Worm (Caenorhabditis elegans) whole organism, L4 larva: Measurements from ENCODE around the gene F58A4.6.

ENCODE experiments used
- D1046.2 ChIP-seq: fragments of 200-800 bp; sonication (Bioruptor generic); IDR thresholded peaks from 2 replicates; pipeline ENCODE4 v1.3.6; 2022; ENCODE audit warnings: missing genetic modification characterization, missing compliant biosample characterization
- F44E2.7 ChIP-seq: fragments of 200-800 bp; sonication (Bioruptor generic); IDR thresholded peaks from 2 replicates; pipeline ENCODE4 v2.1.2; 2022; ENCODE audit warnings: missing genetic modification characterization, missing compliant biosample characterization
- R02D3.7 ChIP-seq: fragments of 150-350 bp; sonication (generic microtip); optimal IDR thresholded peaks from 3 replicates; lab custom pipeline; 2014; ENCODE audit warnings: missing biosample characterization, missing genetic modification characterization
- T20F7.1 ChIP-seq: fragments of 200-800 bp; sonication (Bioruptor generic); optimal IDR thresholded peaks from 2 replicates; lab custom pipeline; 2018; ENCODE audit warnings: mild to moderate bottlenecking, missing genetic modification characterization, missing compliant biosample characterization
- T26A8.4 ChIP-seq: fragments of 200-800 bp; sonication (Bioruptor generic); IDR thresholded peaks from 2 replicates; pipeline ENCODE4 v1.3.6; 2022; ENCODE audit warnings: missing genetic modification characterization, missing compliant biosample characterization
- Y105C5A.15 ChIP-seq: fragments of 200-800 bp; sonication (Bioruptor generic); IDR thresholded peaks from 2 replicates; pipeline ENCODE4 v1.3.6; 2022; ENCODE audit warnings: missing genetic modification characterization, missing compliant biosample characterization
- Y48G9A.11 ChIP-seq: fragments of 200-800 bp; sonication (Bioruptor generic); IDR thresholded peaks from 2 replicates; pipeline ENCODE4 v1.3.6; 2022; ENCODE audit warnings: missing genetic modification reagents, missing genetic modification characterization, missing compliant biosample characterization
- Y5F2A.4 ChIP-seq: fragments of 200-800 bp; sonication (Bioruptor generic); optimal IDR thresholded peaks from 2 replicates; lab custom pipeline; 2018; ENCODE audit warnings: mild to moderate bottlenecking, missing genetic modification characterization, missing compliant biosample characterization
- Y75B8A.6 ChIP-seq: fragments of 200-800 bp; sonication (Bioruptor generic); IDR thresholded peaks from 2 replicates; pipeline ENCODE4 v1.3.6; 2022; ENCODE audit warnings: missing genetic modification reagents, missing genetic modification characterization, missing compliant biosample characterization
- ZK337.2 ChIP-seq: fragments of 200-800 bp; sonication (Bioruptor generic); IDR thresholded peaks from 2 replicates; pipeline ENCODE4 v1.3.6; 2022; ENCODE audit warnings: missing genetic modification reagents, missing genetic modification characterization, missing compliant biosample characterization
- ZK546.5 ChIP-seq, 2 experiments: sonication (generic microtip); optimal IDR thresholded peaks; 2 replicates each; lab custom pipeline; 2017; ENCODE audit warnings: missing biosample characterization in 2 of 2, missing genetic modification characterization in 2 of 2
- aly-2 ChIP-seq: sonication (generic microtip); optimal IDR thresholded peaks from 2 replicates; lab custom pipeline; 2018; ENCODE audit warnings: missing biosample characterization, missing genetic modification characterization
- arid-1 ChIP-seq: fragments of 200-800 bp; sonication (Bioruptor generic); conservative IDR thresholded peaks from 2 replicates; pipeline ENCODE4 v1.3.6; 2022; ENCODE audit warnings: missing genetic modification reagents, missing genetic modification characterization, missing compliant biosample characterization
- attf-4 ChIP-seq: sonication (generic microtip); optimal IDR thresholded peaks from 3 replicates; lab custom pipeline; 2017; ENCODE audit warnings: missing biosample characterization, missing genetic modification characterization
- ceh-28 ChIP-seq: fragments of 150-350 bp; optimal IDR thresholded peaks from 2 replicates; lab custom pipeline; 2014; ENCODE audit warnings: missing biosample characterization, missing genetic modification reagents, missing genetic modification characterization
- ceh-62 ChIP-seq: sonication (generic microtip); optimal IDR thresholded peaks from 2 replicates; lab custom pipeline; 2017; ENCODE audit warnings: missing biosample characterization, missing genetic modification characterization
- daf-12 ChIP-seq: fragments of 150-350 bp; optimal IDR thresholded peaks from 2 replicates; lab custom pipeline; 2014; ENCODE audit warnings: missing biosample characterization, missing genetic modification reagents, missing genetic modification characterization
- daf-8 ChIP-seq: fragments of 200-800 bp; sonication (Bioruptor generic); IDR thresholded peaks from 2 replicates; pipeline ENCODE4 v1.3.6; 2022; ENCODE audit warnings: missing genetic modification characterization, missing compliant biosample characterization
- dmd-6 ChIP-seq: fragments of 200-800 bp; sonication (Bioruptor generic); IDR thresholded peaks from 2 replicates; pipeline ENCODE4 v1.3.6; 2022; ENCODE audit warnings: missing genetic modification reagents, missing genetic modification characterization, missing compliant biosample characterization
- dmd-8 ChIP-seq: fragments of 200-800 bp; sonication (Bioruptor generic); IDR thresholded peaks from 2 replicates; pipeline ENCODE4 v1.3.6; 2022; ENCODE audit warnings: missing genetic modification characterization, missing compliant biosample characterization
- duxl-1 ChIP-seq: sonication (generic microtip); optimal IDR thresholded peaks from 2 replicates; lab custom pipeline; 2016; ENCODE audit warnings: mild to moderate bottlenecking, missing genetic modification characterization, moderate library complexity, missing compliant biosample characterization; ENCODE audit not compliant: poor library complexity
- gei-8 ChIP-seq: fragments of 200-800 bp; sonication (Bioruptor generic); optimal IDR thresholded peaks from 2 replicates; lab custom pipeline; 2018; ENCODE audit warnings: mild to moderate bottlenecking, missing genetic modification characterization, missing compliant biosample characterization
- hlh-11 ChIP-seq: fragments of 200-800 bp; sonication (Bioruptor generic); optimal IDR thresholded peaks from 2 replicates; lab custom pipeline; 2018; ENCODE audit warnings: mild to moderate bottlenecking, missing genetic modification characterization, missing compliant biosample characterization
- hlh-30 ChIP-seq: sonication (generic microtip); optimal IDR thresholded peaks from 2 replicates; lab custom pipeline; 2017; ENCODE audit warnings: antibody characterized with exemption, mild to moderate bottlenecking, missing genetic modification characterization, missing compliant biosample characterization; ENCODE audit not compliant: insufficient read depth
- lim-7 ChIP-seq: fragments of 200-800 bp; sonication (Bioruptor generic); IDR thresholded peaks from 2 replicates; pipeline ENCODE4 v1.3.6; 2022; ENCODE audit warnings: missing genetic modification characterization, missing compliant biosample characterization
- lin-1 ChIP-seq: fragments of 200-800 bp; sonication (Bioruptor generic); IDR thresholded peaks from 2 replicates; pipeline ENCODE4 v1.3.6; 2022; ENCODE audit warnings: missing genetic modification reagents, missing genetic modification characterization, missing compliant biosample characterization
- lin-38 ChIP-seq: fragments of 200-800 bp; sonication (Bioruptor generic); IDR thresholded peaks from 2 replicates; pipeline ENCODE4 v1.3.6; 2022; ENCODE audit warnings: missing genetic modification reagents, missing genetic modification characterization, missing compliant biosample characterization
- lir-3 ChIP-seq: sonication (generic microtip); optimal IDR thresholded peaks from 2 replicates; lab custom pipeline; 2016; ENCODE audit warnings: mild to moderate bottlenecking, missing genetic modification characterization, missing compliant biosample characterization
- madf-9 ChIP-seq: fragments of 200-800 bp; sonication (Bioruptor generic); conservative IDR thresholded peaks from 2 replicates; pipeline ENCODE4 v1.3.6; 2022; ENCODE audit warnings: missing genetic modification reagents, missing genetic modification characterization, missing compliant biosample characterization
- mdt-29 ChIP-seq: fragments of 200-800 bp; sonication (Bioruptor generic); IDR thresholded peaks from 2 replicates; pipeline ENCODE4 v1.3.6; 2022; ENCODE audit warnings: missing genetic modification reagents, missing genetic modification characterization, missing compliant biosample characterization
- nhr-10 ChIP-seq: fragments of 150-350 bp; optimal IDR thresholded peaks from 2 replicates; lab custom pipeline; 2014; ENCODE audit warnings: missing biosample characterization, missing genetic modification characterization
- nhr-102 ChIP-seq: sonication (generic microtip); optimal IDR thresholded peaks from 2 replicates; lab custom pipeline; 2016; ENCODE audit warnings: mild to moderate bottlenecking, missing genetic modification characterization, moderate library complexity, missing compliant biosample characterization
- nhr-11 ChIP-seq: fragments of 150-350 bp; optimal IDR thresholded peaks from 2 replicates; lab custom pipeline; 2014; ENCODE audit warnings: missing biosample characterization, missing genetic modification characterization
- nhr-111 ChIP-seq: fragments of 200-800 bp; sonication (Bioruptor generic); optimal IDR thresholded peaks from 2 replicates; lab custom pipeline; 2018; ENCODE audit warnings: mild to moderate bottlenecking, missing genetic modification characterization, missing compliant biosample characterization
- nhr-42 ChIP-seq: fragments of 200-800 bp; sonication (Bioruptor generic); IDR thresholded peaks from 2 replicates; pipeline ENCODE4 v1.3.6; 2022; ENCODE audit warnings: missing genetic modification characterization, missing compliant biosample characterization
- nhr-48 ChIP-seq: sonication (generic microtip); optimal IDR thresholded peaks from 2 replicates; lab custom pipeline; 2016; ENCODE audit warnings: mild to moderate bottlenecking, missing genetic modification characterization, missing compliant biosample characterization
- php-3 ChIP-seq: fragments of 200-800 bp; sonication (Bioruptor generic); IDR thresholded peaks from 2 replicates; pipeline ENCODE4 v1.3.6; 2022; ENCODE audit warnings: missing genetic modification reagents, missing genetic modification characterization, missing compliant biosample characterization
- rbr-2 ChIP-seq: sonication (generic microtip); optimal IDR thresholded peaks from 2 replicates; lab custom pipeline; 2016; ENCODE audit warnings: missing genotype, missing genetic modification characterization, missing compliant biosample characterization
- sdz-12 ChIP-seq: fragments of 200-800 bp; sonication (Bioruptor generic); optimal IDR thresholded peaks from 2 replicates; lab custom pipeline; 2018; ENCODE audit warnings: mild to moderate bottlenecking, missing genetic modification characterization, missing compliant biosample characterization
- snpc-4 ChIP-seq: fragments of 150-350 bp; optimal IDR thresholded peaks from 2 replicates; lab custom pipeline; 2014; ENCODE audit warnings: missing biosample characterization, missing genetic modification characterization
- spr-1 ChIP-seq: sonication (generic microtip); optimal IDR thresholded peaks from 2 replicates; lab custom pipeline; 2016; ENCODE audit warnings: mild to moderate bottlenecking, missing genetic modification characterization, missing compliant biosample characterization
- tag-97 ChIP-seq: fragments of 200-800 bp; sonication (Bioruptor generic); IDR thresholded peaks from 2 replicates; pipeline ENCODE4 v1.3.6; 2022; ENCODE audit warnings: missing genetic modification characterization, missing compliant biosample characterization
- unc-130 ChIP-seq: sonication (generic microtip); optimal IDR thresholded peaks from 2 replicates; lab custom pipeline; 2016; ENCODE audit warnings: missing genetic modification reagents, missing genetic modification characterization, missing compliant biosample characterization
- unc-39 ChIP-seq: sonication (generic microtip); optimal IDR thresholded peaks from 2 replicates; lab custom pipeline; 2017; ENCODE audit warnings: missing biosample characterization, missing genetic modification characterization
- unc-62 ChIP-seq, 3 experiments: fragments of 150-350 bp in 1 of 3; sonication (generic microtip); optimal IDR thresholded peaks in 2 of 3; peaks in 1 of 3; 1 replicate in 1 of 3; 2 replicates in 2 of 3; lab custom pipeline; 2014 to 2017; ENCODE audit warnings: missing biosample characterization in 3 of 3, missing genetic modification characterization in 3 of 3, missing genetic modification reagents in 3 of 3, missing genotype in 1 of 3
- vab-7 ChIP-seq: fragments of 200-800 bp; sonication (Bioruptor generic); IDR thresholded peaks from 2 replicates; pipeline ENCODE4 v1.3.6; 2022; ENCODE audit warnings: missing genetic modification reagents, missing genetic modification characterization, missing compliant biosample characterization
- zag-1 ChIP-seq: fragments of 150-350 bp; optimal IDR thresholded peaks from 2 replicates; lab custom pipeline; 2014; ENCODE audit warnings: missing biosample characterization, missing genetic modification characterization
- zfp-2 ChIP-seq: sonication (generic microtip); optimal IDR thresholded peaks from 2 replicates; lab custom pipeline; 2016; ENCODE audit warnings: mild to moderate bottlenecking, missing genetic modification characterization, missing compliant biosample characterization
- zip-2 ChIP-seq: fragments of 150-350 bp; optimal IDR thresholded peaks from 2 replicates; lab custom pipeline; 2014; ENCODE audit warnings: missing biosample characterization, missing genetic modification characterization

F58A4.6 gene

DNA sequence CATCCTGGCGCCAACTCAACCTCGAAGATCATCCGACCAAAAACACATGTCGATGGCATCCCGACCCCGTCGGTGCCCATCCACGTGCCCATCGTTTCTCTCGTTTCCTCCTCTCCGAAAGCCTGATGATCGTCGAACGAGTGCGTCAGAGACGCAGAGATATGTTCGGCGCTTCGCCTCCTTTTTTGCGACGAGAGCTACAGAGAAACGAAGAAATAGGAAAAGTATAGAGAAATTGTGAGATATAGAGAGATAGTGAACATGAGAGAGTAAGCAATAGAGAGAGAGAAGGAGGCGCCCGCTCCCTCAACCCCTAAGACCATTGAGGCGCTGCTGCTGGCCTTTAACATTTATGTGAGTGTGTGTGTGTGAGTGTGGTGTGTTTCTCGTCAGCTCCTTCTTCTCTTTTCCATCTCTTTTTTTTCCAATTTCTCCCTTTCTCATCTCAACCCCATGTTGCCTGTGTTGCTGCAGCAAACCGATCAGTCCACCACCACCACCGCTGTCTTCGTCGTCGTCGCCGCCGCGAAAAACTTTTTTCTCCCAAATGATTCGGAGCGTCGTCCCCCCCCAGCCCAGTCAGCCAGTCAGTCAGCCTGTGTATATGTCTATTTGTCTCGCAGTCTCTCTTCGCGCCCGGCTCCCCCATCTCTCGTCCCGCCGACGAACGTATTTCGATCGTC is 4.9 kb downstream of the F58A4.6 start, which contains the start of gene hlh-11 (continued):
- no peak for TF ChIP-seq sdz-12 (GFP tag; lab: Kevin White, UChicago)
- peak; percentile 17; the same call in 1 of the 2 replicates for TF ChIP-seq arid-1
- peak; percentile 25 for TF ChIP-seq duxl-1 (tag; lab: Kevin White, UChicago)
- TF ChIP-seq snpc-4 (tag; lab: Kevin White, UChicago) = no peak
- TF ChIP-seq ceh-28 (tag; lab: Kevin White, UChicago) = peak; percentile 46
- TF ChIP-seq unc-130 (GFP tag; lab: Kevin White, UChicago) = no peak
- peak; percentile 48 for TF ChIP-seq zag-1 (tag; lab: Kevin White, UChicago)
- no peak for TF ChIP-seq Y105C5A.15 (GFP tag; lab: Robert Waterston, UW)
- TF ChIP-seq D1046.2 (GFP tag; lab: Robert Waterston, UW) = 0 out of 2 replicates have a peak, but pooled peaks have one; percentile 14
- peak; percentile 66 for TF ChIP-seq lin-1 (GFP tag; lab: Robert Waterston, UW)
- no peak for TF ChIP-seq tag-97 (GFP tag; lab: Robert Waterston, UW)
- no peak for TF ChIP-seq F44E2.7 (GFP tag; lab: Robert Waterston, UW)
- no peak for TF ChIP-seq madf-9 (GFP tag; lab: Robert Waterston, UW)
- TF ChIP-seq daf-12 = no peak
- TF ChIP-seq dmd-6 = peak; percentile 65
- TF ChIP-seq lim-7 = no peak; the same call in 1 of the 2 replicates
- peak; percentile 35 for TF ChIP-seq zfp-2 (tag; lab: Kevin White, UChicago)
- TF ChIP-seq dmd-8 = no peak
- 0 out of 2 replicates have a peak, but pooled peaks have one; percentile 42 for TF ChIP-seq nhr-42 (GFP tag; lab: Robert Waterston, UW)
- no peak for TF ChIP-seq R02D3.7 (tag; lab: Kevin White, UChicago)
- TF ChIP-seq unc-62 (GFP tag; optimal IDR thresholded peaks at IDR 0.05 in 1 of 2; lab: Kevin White, UChicago) = peak in 1 of 2 experiments; percentile 82
- peak; percentile 43 for TF ChIP-seq unc-62 (tag; optimal IDR thresholded peaks at IDR 0.05; lab: Kevin White, UChicago)
- 0 out of 2 replicates have a peak, but pooled peaks have one; percentile 30 for TF ChIP-seq php-3 (GFP tag; lab: Robert Waterston, UW)
- no peak for TF ChIP-seq lir-3 (tag; lab: Kevin White, UChicago)
- TF ChIP-seq Y48G9A.11 (GFP tag; lab: Robert Waterston, UW) = no peak
- TF ChIP-seq nhr-10 = peak; percentile 91
- TF ChIP-seq zip-2 (tag; lab: Kevin White, UChicago) = no peak
- TF ChIP-seq hlh-30 (tag; lab: Kevin White, UChicago) = peak; percentile 98
- TF ChIP-seq daf-8 (GFP tag; lab: Robert Waterston, UW) = no peak
- TF ChIP-seq Y75B8A.6 (GFP tag; lab: Robert Waterston, UW) = 0 out of 2 replicates have a peak, but pooled peaks have one; percentile 34
- TF ChIP-seq vab-7 (GFP tag; lab: Robert Waterston, UW) = 0 out of 2 replicates have a peak, but pooled peaks have one; percentile 43
- peak; percentile 70 for TF ChIP-seq nhr-102 (tag; lab: Kevin White, UChicago)
- TF ChIP-seq mdt-29 = peak; percentile 45; the same call in 1 of the 2 replicates
- no peak for TF ChIP-seq unc-39 (tag; lab: Kevin White, UChicago)
- TF ChIP-seq Y5F2A.4 = no peak
- peak; percentile 96 for TF ChIP-seq rbr-2 (tag; lab: Kevin White, UChicago)
- TF ChIP-seq hlh-11 (tag; lab: Kevin White, UChicago) = no peak
- TF ChIP-seq ZK337.2 (GFP tag; lab: Robert Waterston, UW) = 0 out of 2 replicates have a peak, but pooled peaks have one; percentile 8
- TF ChIP-seq nhr-111 (GFP tag; lab: Kevin White, UChicago) = no peak
- TF ChIP-seq aly-2 (tag; lab: Kevin White, UChicago) = no peak
- peak; percentile 70 for TF ChIP-seq T20F7.1 (GFP tag; lab: Kevin White, UChicago)
- TF ChIP-seq gei-8 = peak; percentile 89
- no peak for TF ChIP-seq ceh-62 (tag; lab: Kevin White, UChicago)
- peak; percentile 93 for TF ChIP-seq nhr-48
- no peak for TF ChIP-seq attf-4
- TF ChIP-seq T26A8.4 (GFP tag; lab: Robert Waterston, UW) = peak; percentile 79
- TF ChIP-seq spr-1 (tag; lab: Kevin White, UChicago) = peak; percentile 88
- TF ChIP-seq nhr-11 (tag; lab: Kevin White, UChicago) = peak; percentile 85
- peak in 1 of 2 experiments; percentile 47 for TF ChIP-seq ZK546.5 (tag; optimal IDR thresholded peaks at IDR 0.05; lab: Kevin White, UChicago)
- peak; percentile 77 for TF ChIP-seq lin-38
